Worm (Caenorhabditis elegans): ENCODE results near the gene nhr-91.

DNA sequence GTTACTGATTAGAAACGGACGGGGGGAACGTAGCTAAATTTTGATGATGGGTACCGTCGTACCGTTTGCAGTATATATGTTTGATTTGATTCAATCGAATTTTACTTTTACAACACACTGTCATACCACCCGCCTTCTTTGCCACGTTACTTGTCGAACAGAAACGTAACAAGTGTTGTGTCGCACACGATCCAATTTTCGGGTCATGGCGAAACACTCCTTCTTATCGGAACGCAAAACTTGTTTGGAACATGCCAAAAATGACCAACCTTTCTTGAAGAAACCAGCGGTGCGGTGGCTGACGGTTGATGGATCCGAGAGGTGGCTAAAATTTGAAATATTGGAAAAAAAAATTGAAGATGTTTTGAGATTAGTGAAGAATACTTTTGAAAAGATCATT lies 28.9 kb upstream of the nhr-91 start:
- TF ChIP-seq Y75B8A.6 (GFP tag; IDR thresholded peaks at IDR 0.05) (no peak), nhr-11 (tag; optimal IDR thresholded peaks at IDR 0.05) (no peak), F37D6.2 (tag; optimal IDR thresholded peaks at IDR 0.05) (no peak), pqm-1 (tag; optimal IDR thresholded peaks at IDR 0.05) (no peak), daf-12 (tag; optimal IDR thresholded peaks at IDR 0.05) (no peak), lin-15B (tag; optimal IDR thresholded peaks at IDR 0.05) (no peak)

Data from whole organism, L4 larva.